Fruit fly (Drosophila melanogaster): ENCODE data around the gene ome.

Gene ome

DNA sequence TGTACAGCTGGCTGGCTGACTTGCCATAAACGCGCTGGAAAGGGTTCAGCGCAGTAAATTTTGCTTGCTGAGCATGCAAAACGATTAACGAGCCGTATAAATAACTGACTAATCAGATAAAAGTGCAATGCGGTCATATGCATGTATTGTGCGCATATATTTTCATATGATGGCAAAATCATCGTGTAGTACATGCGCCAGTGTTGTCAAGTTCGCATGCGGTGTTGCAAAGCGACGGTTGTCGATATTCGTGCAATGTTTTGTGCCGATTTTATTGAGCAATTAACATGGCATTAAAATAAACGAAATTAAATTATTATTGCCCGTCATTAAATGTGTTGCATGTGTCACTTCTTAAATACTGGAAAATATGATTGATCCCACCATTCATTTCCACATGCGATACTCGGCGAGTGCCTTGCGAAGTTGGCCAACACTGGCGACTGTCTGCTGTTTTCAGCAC is 117.5 kb downstream of the ome start (continued):
- TF ChIP-seq HLHmδ (GFP tag; optimal IDR thresholded peaks at IDR 0.05) (no peak), Blimp-1 (GFP tag; optimal IDR thresholded peaks at IDR 0.05) (no peak), zen (tag; optimal IDR thresholded peaks at IDR 0.05) (peak; percentile 69), Poxn (GFP tag; IDR thresholded peaks at IDR 0.05) (peak; percentile 36; the same call in 1 of the 2 replicates), Asciz (GFP tag; optimal IDR thresholded peaks at IDR 0.05) (no peak), Six4 (GFP tag; optimal IDR thresholded peaks at IDR 0.05) (peak; percentile 54), CG32772 (GFP tag; IDR thresholded peaks at IDR 0.05) (peak; percentile 71), CG5180 (GFP tag; optimal IDR thresholded peaks at IDR 0.05) (peak; percentile 48), CG6689 (GFP tag; IDR thresholded peaks at IDR 0.05) (peak; percentile 83), YL-1 (GFP tag; optimal IDR thresholded peaks at IDR 0.05) (peak; percentile 78), unpg (GFP tag; optimal IDR thresholded peaks at IDR 0.05) (peak; percentile 73), zen2 (GFP tag; IDR thresholded peaks at IDR 0.05; ENCODE audit: partially characterized antibody) (peak; percentile 77; the same call in 2 of the 3 replicates), CG18619 (GFP tag; optimal IDR thresholded peaks at IDR 0.05) (peak; percentile 34), CG2889 (GFP tag; IDR thresholded peaks at IDR 0.05) (0 out of 3 replicates have a peak, but pooled peaks have one; percentile 54), CG9876 (GFP tag; optimal IDR thresholded peaks at IDR 0.05) (peak; percentile 65), sens-2 (GFP tag; IDR thresholded peaks at IDR 0.05) (no peak), pfk (GFP tag; optimal IDR thresholded peaks at IDR 0.05) (no peak), Bteb2 (GFP tag; optimal IDR thresholded peaks at IDR 0.05) (peak; percentile 79), CG17186 (GFP tag; optimal IDR thresholded peaks at IDR 0.05) (peak; percentile 87), CG14441 (GFP tag; IDR thresholded peaks at IDR 0.05) (peak; percentile 68), z (GFP tag; IDR thresholded peaks at IDR 0.05) (no peak), Mad (GFP tag; optimal IDR thresholded peaks at IDR 0.05) (peak; percentile 86), CrebB (tag; optimal IDR thresholded peaks at IDR 0.05) (peak; percentile 60), CG11560 (tag; IDR thresholded peaks at IDR 0.05) (peak; percentile 67; the same call in 2 of the 3 replicates), CG4730 (GFP tag; IDR thresholded peaks at IDR 0.05) (peak; percentile 55), CG4617 (GFP tag; optimal IDR thresholded peaks at IDR 0.05; ENCODE audit: borderline replicate concordance) (peak; percentile 98), Max (GFP tag; optimal IDR thresholded peaks at IDR 0.05) (peak; percentile 79), CG7786 (GFP tag; optimal IDR thresholded peaks at IDR 0.05) (peak; percentile 91), CG3281 (GFP tag; optimal IDR thresholded peaks at IDR 0.05) (peak; percentile 74), esg (GFP tag; conservative IDR thresholded peaks at IDR 0.05) (peak; percentile 61), Adf1 (GFP tag; IDR thresholded peaks at IDR 0.05) (peak; percentile 43), Jarid2 (GFP tag; optimal IDR thresholded peaks at IDR 0.05) (no peak), Lhr (GFP tag; optimal IDR thresholded peaks at IDR 0.05) (no peak), CG10543 (GFP tag; optimal IDR thresholded peaks at IDR 0.05) (no peak), CG6854 (GFP tag; optimal IDR thresholded peaks at IDR 0.05) (no peak), gfzf (GFP tag; optimal IDR thresholded peaks at IDR 0.05) (peak; percentile 24), salm (tag; optimal IDR thresholded peaks at IDR 0.05) (no peak), dan (GFP tag; IDR thresholded peaks at IDR 0.05) (no peak), Ets97D (GFP tag; optimal IDR thresholded peaks at IDR 0.05) (peak; percentile 70), CG1792 (GFP tag; optimal IDR thresholded peaks at IDR 0.05) (peak; percentile 84), CG34376 (GFP tag; optimal IDR thresholded peaks at IDR 0.05) (peak; percentile 38), PHDP (tag; optimal IDR thresholded peaks at IDR 0.05) (peak; percentile 70), BEAF-32 (GFP tag; optimal IDR thresholded peaks at IDR 0.05) (peak; percentile 83), Atf6 (GFP tag; IDR thresholded peaks at IDR 0.05) (peak; percentile 76), CG10209 (GFP tag; optimal IDR thresholded peaks at IDR 0.05) (peak; percentile 69), pb (GFP tag; optimal IDR thresholded peaks at IDR 0.05) (peak; percentile 88), inv (GFP tag; IDR thresholded peaks at IDR 0.05; ENCODE audit: partially characterized antibody) (peak; percentile 80), abd-A (tag; optimal IDR thresholded peaks at IDR 0.05) (no peak), Hmx (GFP tag; optimal IDR thresholded peaks at IDR 0.05) (peak; percentile 66), CG4854 (GFP tag; optimal IDR thresholded peaks at IDR 0.05) (peak; percentile 84)

All from whole organism, embryonic.